Fruit fly (Drosophila melanogaster) whole organism, embryonic: ENCODE measurements around the gene Or94b.

Experiments used
- CG10431 ChIP-seq: fragments of 200-800 bp; sonication (Bioruptor generic); optimal IDR thresholded peaks from 3 replicates; lab custom pipeline; 2018; ENCODE audit warnings: missing biosample characterization, mild to moderate bottlenecking, missing genetic modification characterization
- CG10462 ChIP-seq: fragments of 200-800 bp; sonication (Bioruptor generic); optimal IDR thresholded peaks from 2 replicates; lab custom pipeline; 2016; ENCODE audit warnings: missing biosample characterization, missing genetic modification characterization
- CG10979 ChIP-seq: fragments of 200-800 bp; sonication (Bioruptor generic); optimal IDR thresholded peaks from 2 replicates; lab custom pipeline; 2018; ENCODE audit warnings: missing biosample characterization, mild to moderate bottlenecking, missing genetic modification characterization, moderate library complexity
- CG12769 ChIP-seq: fragments of 200-800 bp; sonication (Bioruptor generic); optimal IDR thresholded peaks from 2 replicates; lab custom pipeline; 2019; ENCODE audit warnings: missing biosample characterization, mild to moderate bottlenecking, missing genetic modification characterization, moderate library complexity
- CG13123 ChIP-seq: fragments of 200-800 bp; sonication (Bioruptor generic); optimal IDR thresholded peaks from 2 replicates; lab custom pipeline; 2016; ENCODE audit warnings: missing biosample characterization, missing genetic modification characterization
- CG15479 ChIP-seq: fragments of 200-800 bp; sonication (Bioruptor generic); optimal IDR thresholded peaks from 3 replicates; lab custom pipeline; 2019; ENCODE audit warnings: missing biosample characterization, mild to moderate bottlenecking, missing genetic modification characterization, moderate library complexity
- CG15514 ChIP-seq: fragments of 200-800 bp; sonication (Bioruptor generic); optimal IDR thresholded peaks from 3 replicates; lab custom pipeline; 2017; ENCODE audit warnings: missing biosample characterization, missing genetic modification characterization, mild to moderate bottlenecking, moderate library complexity, missing genetic modification reagents
- CG1603 ChIP-seq: fragments of 200-800 bp; sonication (Bioruptor generic); optimal IDR thresholded peaks from 2 replicates; lab custom pipeline; 2019; ENCODE audit warnings: missing biosample characterization, mild to moderate bottlenecking, missing genetic modification characterization, moderate library complexity
- CG16815 ChIP-seq: fragments of 200-800 bp; sonication (Bioruptor generic); optimal IDR thresholded peaks from 3 replicates; lab custom pipeline; 2017; ENCODE audit warnings: missing biosample characterization, mild to moderate bottlenecking, missing genetic modification characterization
- CG17385 ChIP-seq: fragments of 200-800 bp; sonication (Bioruptor generic); optimal IDR thresholded peaks from 3 replicates; lab custom pipeline; 2018; ENCODE audit warnings: missing biosample characterization, mild to moderate bottlenecking, missing genetic modification characterization
- CG2889 ChIP-seq: fragments of 200-800 bp; sonication (Bioruptor generic); IDR thresholded peaks from 3 replicates; pipeline ENCODE4 v1.3.6; 2022; ENCODE audit warnings: missing biosample characterization, missing genetic modification characterization
- CG34224 ChIP-seq: fragments of 200-800 bp; sonication (Bioruptor generic); IDR thresholded peaks from 3 replicates; pipeline ENCODE4 v1.3.6; 2022; ENCODE audit warnings: missing biosample characterization, missing genetic modification characterization; ENCODE audit not compliant: partially characterized antibody
- CG4282 ChIP-seq: fragments of 200-800 bp; sonication (Bioruptor generic); optimal IDR thresholded peaks from 2 replicates; lab custom pipeline; 2016; ENCODE audit warnings: missing biosample characterization, missing genetic modification characterization
- CG43689 ChIP-seq: fragments of 200-800 bp; sonication (Bioruptor generic); IDR thresholded peaks from 2 replicates; pipeline ENCODE4 v1.3.6; 2022; ENCODE audit warnings: missing biosample characterization, missing genetic modification characterization
- CG4404 ChIP-seq: fragments of 200-800 bp; sonication (Bioruptor generic); IDR thresholded peaks from 2 replicates; pipeline ENCODE4 v1.3.6; 2022; ENCODE audit warnings: missing biosample characterization, missing genetic modification characterization
- CG4854 ChIP-seq: fragments of 200-800 bp; sonication (Bioruptor generic); optimal IDR thresholded peaks from 2 replicates; lab custom pipeline; 2016; ENCODE audit warnings: missing biosample characterization, missing genetic modification characterization, inconsistent platforms
- CG7839 ChIP-seq: fragments of 200-800 bp; sonication (Bioruptor generic); optimal IDR thresholded peaks from 3 replicates; lab custom pipeline; 2018; ENCODE audit warnings: missing biosample characterization, mild to moderate bottlenecking, missing genetic modification characterization, moderate library complexity
- CG9727 ChIP-seq: fragments of 200-800 bp; sonication (Bioruptor generic); optimal IDR thresholded peaks from 3 replicates; lab custom pipeline; 2017; ENCODE audit warnings: missing biosample characterization, mild to moderate bottlenecking, missing genetic modification characterization
- Camta ChIP-seq: fragments of 200-800 bp; sonication (Bioruptor generic); optimal IDR thresholded peaks from 2 replicates; lab custom pipeline; 2016; ENCODE audit warnings: missing biosample characterization, missing genetic modification characterization
- Dref ChIP-seq: fragments of 200-800 bp; sonication (Bioruptor generic); IDR thresholded peaks from 2 replicates; pipeline ENCODE4 v1.3.6; 2022; ENCODE audit warnings: missing biosample characterization, missing genetic modification characterization
- Drgx ChIP-seq: fragments of 200-800 bp; sonication (Bioruptor generic); IDR thresholded peaks from 2 replicates; pipeline ENCODE4 v1.3.6; 2022; ENCODE audit warnings: missing biosample characterization, missing genetic modification characterization
- E2f1 ChIP-seq: fragments of 200-800 bp; sonication (Bioruptor generic); IDR thresholded peaks from 2 replicates; pipeline ENCODE4 v1.3.6; 2022; ENCODE audit warnings: missing biosample characterization, missing genetic modification characterization
- Hr39 ChIP-seq: fragments of >200 bp; optimal IDR thresholded peaks from 2 replicates; lab custom pipeline; 2017
- Kr ChIP-seq: fragments of 200-800 bp; sonication (Bioruptor generic); optimal IDR thresholded peaks from 2 replicates; lab custom pipeline; 2017; ENCODE audit warnings: missing biosample characterization, mild to moderate bottlenecking, missing genetic modification characterization
- Med ChIP-seq: fragments of 200-800 bp; sonication (Bioruptor generic); peaks from one replicate; lab custom pipeline; 2016; ENCODE audit warnings: missing biosample characterization, missing genetic modification characterization, mild to moderate bottlenecking, inconsistent platforms, moderate library complexity
- Neu2 ChIP-seq: fragments of 200-800 bp; sonication (Bioruptor generic); optimal IDR thresholded peaks from 3 replicates; lab custom pipeline; 2016; ENCODE audit warnings: missing biosample characterization, missing genetic modification characterization, borderline replicate concordance
- Sry-δ ChIP-seq: fragments of 200-800 bp; sonication (Bioruptor generic); optimal IDR thresholded peaks from 2 replicates; lab custom pipeline; 2016; ENCODE audit warnings: missing biosample characterization, missing genetic modification characterization
- Ssrp ChIP-seq: fragments of 200-800 bp; sonication (Bioruptor generic); optimal IDR thresholded peaks from 2 replicates; lab custom pipeline; 2018; ENCODE audit warnings: missing biosample characterization, mild to moderate bottlenecking, missing genetic modification characterization, moderate library complexity
- TFAM ChIP-seq: fragments of 200-800 bp; sonication (Bioruptor generic); optimal IDR thresholded peaks from 2 replicates; lab custom pipeline; 2017; ENCODE audit warnings: missing biosample characterization, missing genetic modification characterization, inconsistent platforms
- Tbp ChIP-seq: fragments of >200 bp; optimal IDR thresholded peaks from 2 replicates; lab custom pipeline; 2018; ENCODE audit warnings: missing biosample characterization, missing genetic modification characterization
- Vsx1 ChIP-seq: fragments of 200-800 bp; sonication (Bioruptor generic); optimal IDR thresholded peaks from 2 replicates; lab custom pipeline; 2017; ENCODE audit warnings: missing biosample characterization, mild to moderate bottlenecking, missing genetic modification characterization, missing genetic modification reagents
- bab2 ChIP-seq: fragments of 200-800 bp; sonication (Bioruptor generic); optimal IDR thresholded peaks from 2 replicates; lab custom pipeline; 2016; ENCODE audit warnings: missing biosample characterization, missing genetic modification characterization
- chm ChIP-seq: fragments of 200-800 bp; sonication (Bioruptor generic); IDR thresholded peaks from 2 replicates; pipeline ENCODE4 v1.3.6; 2022; ENCODE audit warnings: missing biosample characterization, missing genetic modification characterization
- croc ChIP-seq: fragments of 200-800 bp; sonication (Bioruptor generic); conservative IDR thresholded peaks from 3 replicates; pipeline ENCODE4 v1.3.6; 2022; ENCODE audit warnings: missing biosample characterization, missing genetic modification characterization
- da ChIP-seq: fragments of 200-800 bp; sonication (Bioruptor generic); optimal IDR thresholded peaks from 2 replicates; lab custom pipeline; 2016; ENCODE audit warnings: missing biosample characterization, missing genetic modification characterization
- dati ChIP-seq: fragments of 200-800 bp; sonication (Bioruptor generic); IDR thresholded peaks from 2 replicates; pipeline ENCODE4 v1.3.6; 2022; ENCODE audit warnings: missing biosample characterization, missing genetic modification characterization
- emc ChIP-seq: fragments of 200-800 bp; sonication (Bioruptor generic); optimal IDR thresholded peaks from 2 replicates; lab custom pipeline; 2016; ENCODE audit warnings: missing biosample characterization, missing genetic modification characterization
- fd64A ChIP-seq: fragments of 200-800 bp; sonication (Bioruptor generic); optimal IDR thresholded peaks from 3 replicates; lab custom pipeline; 2018; ENCODE audit warnings: missing biosample characterization, mild to moderate bottlenecking, missing genetic modification characterization
- pan ChIP-seq, 4 experiments: fragments of >200 bp in 3 of 4; fragments of 200-800 bp in 1 of 4; sonication (Bioruptor generic) in 1 of 4; optimal IDR thresholded peaks in 3 of 4; IDR thresholded peaks in 1 of 4; 2 replicates each; pipeline versions ENCODE4 v1.3.6 to Lab custom; 2017 to 2022; ENCODE audit warnings: missing biosample characterization in 2 of 4, missing genetic modification characterization in 2 of 4, mixed read lengths in 1 of 4
- salm ChIP-seq: fragments of 200-800 bp; sonication (Bioruptor generic); optimal IDR thresholded peaks from 2 replicates; lab custom pipeline; 2018; ENCODE audit warnings: missing biosample characterization, mild to moderate bottlenecking, missing genetic modification characterization
- sens ChIP-seq: fragments of 200-800 bp; sonication (Bioruptor generic); peaks from one replicate; lab custom pipeline; 2016; ENCODE audit warnings: missing biosample characterization, missing genetic modification characterization
- sqz ChIP-seq: fragments of 200-800 bp; sonication (Bioruptor generic); optimal IDR thresholded peaks from 3 replicates; lab custom pipeline; 2018; ENCODE audit warnings: missing biosample characterization, mild to moderate bottlenecking, missing genetic modification characterization
- toy ChIP-seq: fragments of 200-800 bp; sonication (Bioruptor generic); IDR thresholded peaks from 2 replicates; pipeline ENCODE4 v1.3.6; 2022; ENCODE audit warnings: missing biosample characterization, missing genetic modification characterization

Gene Or94b

dm6 chr3R:23030900-23031299 is 41.8 kb downstream of the Or94b start (continued):
- TF ChIP-seq croc (GFP tag; lab: Robert Waterston, UW) (no peak), Tbp (GFP tag; lab: Kevin White, UChicago) (no peak), CG43689 (GFP tag; lab: Robert Waterston, UW) (no peak), TFAM (GFP tag; lab: Kevin White, UChicago) (no peak), salm (tag; lab: Kevin White, UChicago) (no peak), CG4404 (GFP tag; lab: Robert Waterston, UW) (no peak), CG15479 (no peak), sens (peak; percentile 80), CG13123 (no peak), toy (GFP tag; lab: Robert Waterston, UW) (no peak), Drgx (GFP tag; lab: Robert Waterston, UW) (no peak), CG9727 (peak; percentile 18), Vsx1 (GFP tag; lab: Kevin White, UChicago) (no peak), pan (optimal IDR thresholded peaks at IDR 0.05; lab: Kevin White, UChicago) (no peak), pan (GFP tag; optimal IDR thresholded peaks at IDR 0.05 in 1 of 2, IDR thresholded peaks at IDR 0.05 in 1 of 2) (no peak), CG16815 (no peak), CG10979 (tag; lab: Kevin White, UChicago) (peak; percentile 4), Hr39 (no peak), fd64A (no peak), CG2889 (no peak), CG1603 (tag; lab: Kevin White, UChicago) (peak; percentile 1), sqz (no peak), CG12769 (tag; lab: Kevin White, UChicago) (no peak), chm (GFP tag; lab: Robert Waterston, UW) (no peak), CG15514 (GFP tag; lab: Kevin White, UChicago) (no peak), CG17385 (GFP tag; lab: Kevin White, UChicago) (no peak), Camta (GFP tag; lab: Kevin White, UChicago) (no peak), Dref (GFP tag; lab: Robert Waterston, UW) (no peak), Sry-δ (GFP tag; lab: Kevin White, UChicago) (no peak), CG10431 (no peak), da (no peak), CG34224 (no peak), dati (GFP tag; lab: Robert Waterston, UW) (no peak), CG4854 (GFP tag; lab: Kevin White, UChicago) (no peak), Ssrp (tag; lab: Kevin White, UChicago) (no peak), bab2 (GFP tag; lab: Kevin White, UChicago) (no peak), Neu2 (GFP tag; lab: Kevin White, UChicago) (no peak), CG4282 (GFP tag; lab: Kevin White, UChicago) (no peak), CG7839 (peak; percentile 1), CG10462 (GFP tag; lab: Kevin White, UChicago) (no peak), E2f1 (GFP tag; lab: Robert Waterston, UW) (no peak), Kr (GFP tag; lab: Kevin White, UChicago) (no peak)

- TF ChIP-seq Med (GFP tag; lab: Kevin White, UChicago) (peak; percentile 28), sens (peak; percentile 8), emc (GFP tag; lab: Kevin White, UChicago) (no peak)
- TF ChIP-seq, all 482 proteins: peak for 2
These were observed 46.4 kb downstream of the Or94b start, which contains the start of gene CG13833 for dm6 chr3R:23035463-23035862. CG13833 (minus strand) TSS chr3R:23035563.
